Fruit fly (Drosophila melanogaster): ENCODE measurements around the gene CG18095.

Gene CG18095

DNA sequence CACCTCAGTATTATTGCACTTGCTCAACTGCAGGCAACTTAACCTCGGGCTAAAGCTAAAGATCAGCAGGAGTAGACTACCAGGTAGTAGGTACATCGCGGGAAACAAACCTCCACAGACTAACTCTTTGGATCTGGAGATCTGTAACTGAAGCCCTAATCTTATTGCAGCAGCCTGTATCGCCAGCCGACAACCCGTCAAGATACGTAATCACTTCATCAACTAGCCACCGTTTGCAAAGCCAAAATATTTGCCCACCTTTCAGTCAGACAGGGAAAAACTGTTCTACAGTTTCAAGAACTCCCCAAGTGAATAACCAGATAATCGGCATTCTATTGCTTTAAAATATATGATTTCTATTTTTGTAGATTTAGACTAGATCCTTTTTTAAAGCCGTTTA lies at the start of gene CG18095:
CG18095 (minus strand) TSS at position 101 of the 400 bp plus-strand sequence.
- TF ChIP-seq psq (optimal IDR thresholded peaks at IDR 0.05) = no peak
- no peak for TF ChIP-seq Myc (optimal IDR thresholded peaks at IDR 0.05)
- no peak for TF ChIP-seq insv (optimal IDR thresholded peaks at IDR 0.05)
- TF ChIP-seq ttk (optimal IDR thresholded peaks at IDR 0.05) = no peak
- TF ChIP-seq h (optimal IDR thresholded peaks at IDR 0.05) = no peak
- TF ChIP-seq Sin3A (optimal IDR thresholded peaks at IDR 0.05) = no peak

DNA sequence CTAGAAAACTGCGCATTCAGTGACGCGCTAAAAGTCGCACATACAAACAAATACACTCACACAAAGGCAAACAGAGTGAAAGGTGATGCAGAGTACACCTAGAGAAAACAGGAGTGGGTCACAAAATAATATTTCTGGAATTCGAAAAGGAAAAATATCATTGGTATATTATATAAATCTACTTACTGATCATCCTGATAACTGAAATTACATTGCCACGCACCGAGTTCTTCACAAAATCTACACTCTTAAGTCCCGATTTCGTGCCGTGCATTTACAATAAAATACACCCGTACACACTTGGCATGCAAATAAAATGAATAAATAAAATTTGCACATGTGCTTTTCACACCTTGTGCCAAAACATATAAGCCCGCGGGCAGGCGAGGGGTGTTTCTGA lies 38.8 kb upstream of the CG18095 start:
- TF ChIP-seq psq (optimal IDR thresholded peaks at IDR 0.05) = no peak

DNA sequence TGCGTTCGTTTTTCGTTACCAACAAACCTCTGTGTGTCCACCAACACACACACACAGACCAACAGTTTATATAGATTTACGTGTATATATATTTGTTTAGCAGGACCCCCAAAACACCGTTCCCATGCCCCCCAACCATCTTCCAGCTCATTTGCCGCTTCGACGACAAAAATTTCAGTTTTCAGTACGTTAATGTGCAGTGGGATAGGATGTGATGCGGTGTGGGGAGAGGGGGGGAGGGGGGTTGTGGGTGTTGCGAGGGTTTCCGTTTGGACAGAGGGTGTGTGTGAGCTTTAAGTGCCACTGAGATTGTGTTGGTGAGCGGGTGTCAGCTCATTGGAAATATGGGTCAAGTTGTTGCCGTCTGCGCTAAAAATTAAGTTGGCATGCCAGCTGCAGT lies 23.6 kb upstream of the CG18095 start:
- TF ChIP-seq Sin3A (optimal IDR thresholded peaks at IDR 0.05) = no peak
- no peak for TF ChIP-seq Myc (optimal IDR thresholded peaks at IDR 0.05)
- TF ChIP-seq h (optimal IDR thresholded peaks at IDR 0.05) = no peak
- no peak for TF ChIP-seq insv (optimal IDR thresholded peaks at IDR 0.05)
- no peak for TF ChIP-seq psq (optimal IDR thresholded peaks at IDR 0.05)
- TF ChIP-seq ttk (optimal IDR thresholded peaks at IDR 0.05) = no peak

DNA sequence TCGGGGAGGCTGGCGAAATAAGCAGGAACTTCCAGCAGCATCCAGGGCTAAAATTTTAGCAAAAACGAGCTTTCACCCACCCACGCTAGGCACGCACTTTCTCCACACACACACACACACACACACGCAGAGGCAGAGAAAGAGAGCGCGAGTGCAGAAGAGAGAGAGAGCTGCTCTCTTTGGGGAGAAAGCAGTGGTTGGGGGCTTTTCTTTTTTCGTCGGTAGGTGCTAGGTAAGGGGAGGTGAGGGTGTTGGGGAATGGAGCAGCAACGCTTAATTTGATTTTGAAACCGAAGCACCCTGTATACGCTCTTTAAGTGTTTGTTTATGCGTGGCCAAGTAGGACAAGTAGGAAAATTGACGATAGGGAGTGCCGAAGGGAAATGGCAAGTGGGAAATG lies 22.9 kb upstream of the CG18095 start:
- TF ChIP-seq psq (optimal IDR thresholded peaks at IDR 0.05) = no peak
- no peak for TF ChIP-seq insv (optimal IDR thresholded peaks at IDR 0.05)
- TF ChIP-seq h (optimal IDR thresholded peaks at IDR 0.05) = no peak
- no peak for TF ChIP-seq ttk (optimal IDR thresholded peaks at IDR 0.05)
- TF ChIP-seq Sin3A (optimal IDR thresholded peaks at IDR 0.05) = no peak
- TF ChIP-seq Myc (optimal IDR thresholded peaks at IDR 0.05) = no peak

DNA sequence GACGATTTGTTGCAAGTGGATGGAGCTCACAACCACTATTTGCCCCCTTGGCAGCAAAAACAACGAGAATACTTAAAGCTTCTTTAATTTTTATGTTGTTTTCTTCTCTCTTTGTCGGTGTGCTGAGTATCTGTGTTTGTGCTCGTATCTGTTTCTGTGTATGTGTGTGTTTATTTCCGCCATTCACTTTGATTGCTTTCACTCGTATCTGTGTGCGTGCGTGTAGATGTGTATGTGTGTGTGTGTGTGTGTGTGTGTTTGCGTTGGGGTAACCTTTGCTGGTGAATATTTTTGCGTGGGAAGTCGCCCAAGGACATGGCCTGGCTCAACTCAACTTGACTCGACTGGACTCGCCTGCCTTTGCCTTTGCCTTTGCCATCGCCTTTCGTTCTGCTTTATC lies 18.6 kb upstream of the CG18095 start:
- TF ChIP-seq Myc (optimal IDR thresholded peaks at IDR 0.05) (no peak), insv (optimal IDR thresholded peaks at IDR 0.05) (no peak), Sin3A (optimal IDR thresholded peaks at IDR 0.05) (no peak), h (optimal IDR thresholded peaks at IDR 0.05) (no peak), ttk (optimal IDR thresholded peaks at IDR 0.05) (no peak), psq (optimal IDR thresholded peaks at IDR 0.05) (no peak)

DNA sequence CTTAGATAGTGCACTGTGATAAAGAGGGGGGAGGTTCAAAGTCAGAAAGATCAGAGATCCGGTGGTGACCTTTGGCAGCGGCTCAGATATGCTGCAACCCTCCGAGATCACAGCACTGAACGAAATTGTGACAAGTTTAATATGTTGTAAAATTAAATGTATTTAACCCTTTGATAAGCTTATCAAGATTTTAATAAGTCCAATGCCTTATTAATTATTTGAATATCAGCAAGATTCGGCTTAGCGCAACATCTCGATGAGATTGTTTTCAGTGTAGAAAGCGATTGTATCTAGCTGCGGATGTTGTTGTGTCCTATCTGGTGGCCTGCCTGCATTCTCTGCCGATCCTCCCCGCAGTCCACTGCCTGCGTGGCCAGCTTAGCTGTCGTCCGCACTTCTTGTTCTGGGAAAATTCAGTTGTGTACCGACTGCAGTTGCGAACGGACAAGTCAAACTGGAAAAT lies 15.9 kb upstream of the CG18095 start, which contains the start of gene NimC4:
NimC4 (plus strand) TSS at position 413 of the 463 bp plus-strand sequence.
- TF ChIP-seq ttk (optimal IDR thresholded peaks at IDR 0.05) (no peak), Myc (optimal IDR thresholded peaks at IDR 0.05) (no peak), psq (optimal IDR thresholded peaks at IDR 0.05) (no peak), Sin3A (optimal IDR thresholded peaks at IDR 0.05) (no peak), insv (optimal IDR thresholded peaks at IDR 0.05) (no peak), h (optimal IDR thresholded peaks at IDR 0.05) (no peak)

DNA sequence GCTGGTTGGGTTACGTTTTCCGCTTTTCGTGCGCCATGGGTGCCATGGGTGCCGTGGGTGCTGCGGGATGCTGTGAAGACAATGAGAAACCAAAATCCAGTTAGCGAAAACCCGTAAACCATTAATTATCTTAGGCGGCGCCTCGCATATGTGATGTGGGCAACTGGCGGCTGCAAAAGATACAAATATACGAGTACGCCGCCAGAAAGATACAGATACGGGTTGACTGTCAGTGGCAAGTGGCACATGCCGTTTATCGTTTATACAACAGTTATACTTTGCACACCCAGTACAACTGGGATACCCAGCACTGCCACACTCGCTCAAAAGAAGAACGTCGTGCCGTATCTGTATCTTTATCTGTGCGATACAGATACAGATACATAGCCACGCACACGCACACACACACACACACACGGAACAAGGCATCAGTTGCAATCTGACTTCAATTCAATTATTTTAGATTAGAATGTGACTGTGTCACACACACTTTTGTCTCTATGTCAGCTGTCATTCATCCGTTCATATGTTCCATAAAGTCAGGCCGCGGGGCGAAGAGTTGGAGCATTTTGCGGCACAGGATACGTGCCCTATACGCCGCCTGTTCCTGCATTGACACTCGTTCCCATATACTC lies 14.3 kb upstream of the CG18095 start:
- TF ChIP-seq insv (optimal IDR thresholded peaks at IDR 0.05) = no peak
- TF ChIP-seq Sin3A (optimal IDR thresholded peaks at IDR 0.05) = no peak
- no peak for TF ChIP-seq psq (optimal IDR thresholded peaks at IDR 0.05)
- TF ChIP-seq h (optimal IDR thresholded peaks at IDR 0.05) = no peak
- TF ChIP-seq Myc (optimal IDR thresholded peaks at IDR 0.05) = no peak
- no peak for TF ChIP-seq ttk (optimal IDR thresholded peaks at IDR 0.05)

DNA sequence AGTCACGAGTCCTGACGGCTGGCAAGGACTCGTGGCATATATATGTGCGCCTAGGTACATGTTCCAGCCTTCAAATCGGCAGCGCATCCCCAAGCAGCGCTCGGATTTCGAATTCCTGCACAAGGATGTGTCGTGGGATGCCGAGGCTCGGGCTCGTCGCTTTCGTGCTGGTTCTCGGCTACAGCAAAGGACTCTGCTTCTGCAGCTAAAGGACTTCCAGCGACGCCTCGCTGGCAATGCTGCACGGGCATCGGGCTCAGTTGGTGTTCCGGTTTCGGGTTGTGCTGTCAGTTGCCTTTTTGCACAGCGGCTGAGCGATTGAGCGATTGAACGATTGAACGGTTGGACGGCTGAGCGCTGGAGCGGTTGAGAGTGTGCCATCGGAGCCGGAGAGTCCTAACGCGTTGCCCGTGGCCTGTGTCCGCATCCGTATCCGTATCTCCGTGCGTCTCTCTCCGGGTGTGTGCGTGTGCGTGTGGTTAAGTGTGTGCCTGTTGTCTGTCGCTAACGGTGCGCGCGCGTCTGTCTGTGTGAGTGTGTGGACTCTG lies 8.7 kb upstream of the CG18095 start, which contains the start of gene nAChRalpha5:
nAChRalpha5 (plus strand) TSS at position 235 of the 548 bp plus-strand sequence.
- TF ChIP-seq psq (optimal IDR thresholded peaks at IDR 0.05) (no peak), ttk (optimal IDR thresholded peaks at IDR 0.05) (no peak), Sin3A (optimal IDR thresholded peaks at IDR 0.05) (no peak), Myc (optimal IDR thresholded peaks at IDR 0.05) (no peak), insv (optimal IDR thresholded peaks at IDR 0.05) (no peak), h (optimal IDR thresholded peaks at IDR 0.05) (no peak)

DNA sequence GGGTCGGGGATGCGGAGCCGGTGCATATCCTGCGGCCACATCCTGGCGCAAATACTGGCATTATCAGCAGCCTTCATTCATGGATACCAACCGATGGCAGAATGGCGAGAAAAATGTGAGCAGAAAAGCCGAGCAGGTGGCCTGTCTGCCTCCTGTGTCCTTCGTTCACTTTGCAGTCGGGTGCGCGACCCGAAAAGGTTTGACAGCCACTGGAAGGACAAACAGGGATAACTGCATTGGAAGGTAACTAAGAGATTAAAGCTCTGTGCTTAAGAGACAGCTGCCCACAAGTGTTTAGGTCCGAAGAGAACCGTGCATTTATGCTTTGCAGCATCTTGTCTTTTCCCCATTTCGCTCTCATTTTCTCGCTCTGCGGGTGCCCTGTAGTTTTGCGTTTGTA lies 7.4 kb upstream of the CG18095 start:
- TF ChIP-seq psq (optimal IDR thresholded peaks at IDR 0.05) (no peak), Sin3A (optimal IDR thresholded peaks at IDR 0.05) (no peak), Myc (optimal IDR thresholded peaks at IDR 0.05) (no peak), h (optimal IDR thresholded peaks at IDR 0.05) (no peak), ttk (optimal IDR thresholded peaks at IDR 0.05) (no peak), insv (optimal IDR thresholded peaks at IDR 0.05) (no peak)

DNA sequence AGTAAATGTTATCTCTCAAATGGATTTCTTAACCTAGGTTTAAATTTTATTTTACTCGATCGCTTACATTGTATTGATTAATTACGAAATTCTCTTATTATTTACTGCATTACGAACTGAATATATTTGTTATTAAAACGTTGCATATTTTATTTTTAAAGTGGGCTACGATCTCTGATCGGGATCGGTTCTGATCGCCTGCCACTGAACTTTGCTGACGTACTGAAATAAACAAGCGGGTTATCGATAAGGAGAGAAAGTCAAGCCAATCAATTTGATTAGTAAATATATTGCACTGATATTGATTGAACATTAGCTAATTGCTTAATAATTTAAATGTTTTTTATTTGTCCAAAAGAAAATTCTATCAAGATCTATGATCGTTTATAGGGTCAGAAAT lies 2.1 kb downstream of the CG18095 start:
- TF ChIP-seq insv (optimal IDR thresholded peaks at IDR 0.05) (no peak), ttk (optimal IDR thresholded peaks at IDR 0.05) (no peak), h (optimal IDR thresholded peaks at IDR 0.05) (no peak), psq (optimal IDR thresholded peaks at IDR 0.05) (no peak), Sin3A (optimal IDR thresholded peaks at IDR 0.05) (no peak), Myc (optimal IDR thresholded peaks at IDR 0.05) (no peak)

DNA sequence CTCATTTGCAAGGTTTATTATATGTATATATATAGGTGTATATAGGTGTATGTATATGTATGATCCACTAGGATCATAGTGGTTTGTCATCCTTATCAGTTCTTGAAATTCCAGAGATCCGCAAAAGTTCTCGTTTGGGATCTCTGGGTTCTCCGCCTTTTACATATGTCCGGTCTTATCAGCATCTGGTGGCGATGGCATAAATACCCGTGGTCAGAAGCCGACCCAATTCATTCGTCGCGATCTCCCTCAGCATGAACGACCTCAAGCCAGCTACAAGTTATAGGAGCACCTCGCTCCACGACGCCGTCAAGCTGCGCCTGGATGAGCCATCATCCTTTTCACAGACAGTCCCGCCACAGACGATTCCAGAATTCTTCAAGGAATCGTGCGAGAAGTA lies 4.6 kb downstream of the CG18095 start, which contains the start of gene hll:
hll (plus strand) TSS at position 224 of the 400 bp plus-strand sequence.
- TF ChIP-seq h (optimal IDR thresholded peaks at IDR 0.05) (no peak), Myc (optimal IDR thresholded peaks at IDR 0.05) (no peak), Sin3A (optimal IDR thresholded peaks at IDR 0.05) (no peak), insv (optimal IDR thresholded peaks at IDR 0.05) (no peak), ttk (optimal IDR thresholded peaks at IDR 0.05) (no peak), psq (optimal IDR thresholded peaks at IDR 0.05) (no peak)

DNA sequence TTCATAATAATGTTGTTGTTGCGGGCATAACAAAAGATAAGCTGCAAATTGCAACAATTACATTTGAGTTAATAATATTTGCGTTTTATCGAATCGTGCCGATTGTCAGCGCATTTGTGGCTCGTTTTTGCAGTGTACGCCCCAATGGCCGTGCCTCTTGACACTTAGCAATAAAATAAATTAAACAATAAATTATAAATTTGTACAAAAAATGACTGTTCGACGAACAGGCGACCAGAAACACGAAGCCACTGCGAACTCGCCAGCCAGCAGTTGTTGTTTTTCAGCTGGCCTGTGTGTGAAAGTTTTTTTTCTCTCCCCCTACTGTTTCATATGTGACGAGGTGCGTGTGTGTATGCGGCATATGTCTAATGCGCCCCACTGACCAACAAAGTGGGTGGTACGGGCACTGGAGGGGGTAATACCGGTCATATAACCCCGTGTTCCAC lies 5.8 kb downstream of the CG18095 start:
- no peak for TF ChIP-seq h (optimal IDR thresholded peaks at IDR 0.05)
- no peak for TF ChIP-seq insv (optimal IDR thresholded peaks at IDR 0.05)
- no peak for TF ChIP-seq ttk (optimal IDR thresholded peaks at IDR 0.05)
- no peak for TF ChIP-seq psq (optimal IDR thresholded peaks at IDR 0.05)
- TF ChIP-seq Sin3A (optimal IDR thresholded peaks at IDR 0.05) = no peak
- no peak for TF ChIP-seq Myc (optimal IDR thresholded peaks at IDR 0.05)

DNA sequence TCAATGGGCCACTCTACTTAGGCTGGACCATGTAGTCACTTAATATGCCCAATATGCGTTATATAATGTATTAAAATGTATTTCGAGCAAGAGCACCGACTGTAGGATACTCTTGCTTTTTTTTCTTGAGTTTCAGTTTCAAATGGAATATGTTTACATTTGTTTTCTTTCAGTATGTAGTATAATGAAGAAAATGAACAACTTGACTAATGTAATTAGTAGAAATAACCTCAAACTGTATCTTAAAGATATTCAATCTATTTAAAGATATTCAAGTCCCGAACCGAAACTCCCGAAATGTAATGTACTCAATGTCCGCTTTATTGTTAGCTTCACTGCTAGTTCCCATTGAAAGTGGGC lies 6.6 kb downstream of the CG18095 start:
- TF ChIP-seq Sin3A (optimal IDR thresholded peaks at IDR 0.05) (no peak), Myc (optimal IDR thresholded peaks at IDR 0.05) (no peak), insv (optimal IDR thresholded peaks at IDR 0.05) (no peak), psq (optimal IDR thresholded peaks at IDR 0.05) (no peak), ttk (optimal IDR thresholded peaks at IDR 0.05) (no peak), h (optimal IDR thresholded peaks at IDR 0.05) (no peak)

All from Kc167 (cell line).